Worm (Caenorhabditis elegans): ENCODE results near the gene Y43E12A.2.

Y43E12A.2 gene

ce11 chrIV:11006383-11006782 lies 24.5 kb downstream of the Y43E12A.2 start:
- TF ChIP-seq ref-1 (GFP tag; conservative IDR thresholded peaks at IDR 0.05) (no peak), klf-2 (GFP tag; conservative IDR thresholded peaks at IDR 0.05) (no peak), T22C8.4 (GFP tag; IDR thresholded peaks at IDR 0.05) (no peak), ztf-29 (GFP tag; IDR thresholded peaks at IDR 0.05) (no peak), tab-1 (GFP tag; IDR thresholded peaks at IDR 0.05) (no peak), ztf-23 (GFP tag; IDR thresholded peaks at IDR 0.05) (no peak), cog-1 (tag; optimal IDR thresholded peaks at IDR 0.05) (no peak), med-1 (GFP tag; optimal IDR thresholded peaks at IDR 0.05; ENCODE audit: insufficient read depth) (no peak), flt-1 (GFP tag; IDR thresholded peaks at IDR 0.05) (no peak)

- TF ChIP-seq ref-1 (GFP tag; conservative IDR thresholded peaks at IDR 0.05) (no peak), med-1 (GFP tag; optimal IDR thresholded peaks at IDR 0.05; ENCODE audit: insufficient read depth) (no peak), tab-1 (GFP tag; IDR thresholded peaks at IDR 0.05) (no peak), cog-1 (tag; optimal IDR thresholded peaks at IDR 0.05) (no peak), klf-2 (GFP tag; conservative IDR thresholded peaks at IDR 0.05) (no peak), T22C8.4 (GFP tag; IDR thresholded peaks at IDR 0.05) (no peak), ztf-29 (GFP tag; IDR thresholded peaks at IDR 0.05) (no peak), flt-1 (GFP tag; IDR thresholded peaks at IDR 0.05) (no peak)
These were observed 25.0 kb downstream of the Y43E12A.2 start for ce11 chrIV:11006868-11007267.

ce11 chrIV:11008255-11008654 lies 26.4 kb downstream of the Y43E12A.2 start:
- no peak for TF ChIP-seq tab-1 (GFP tag; IDR thresholded peaks at IDR 0.05)

- TF ChIP-seq T22C8.4 (GFP tag; IDR thresholded peaks at IDR 0.05) = no peak
- no peak for TF ChIP-seq ztf-29 (GFP tag; IDR thresholded peaks at IDR 0.05)
- no peak for TF ChIP-seq cog-1 (tag; optimal IDR thresholded peaks at IDR 0.05)
- no peak for TF ChIP-seq tab-1 (GFP tag; IDR thresholded peaks at IDR 0.05)
- TF ChIP-seq ztf-23 (GFP tag; IDR thresholded peaks at IDR 0.05) = no peak
- no peak for TF ChIP-seq flt-1 (GFP tag; IDR thresholded peaks at IDR 0.05)
- no peak for TF ChIP-seq ref-1 (GFP tag; conservative IDR thresholded peaks at IDR 0.05)
- no peak for TF ChIP-seq med-1 (GFP tag; optimal IDR thresholded peaks at IDR 0.05; ENCODE audit: insufficient read depth)
- no peak for TF ChIP-seq klf-2 (GFP tag; conservative IDR thresholded peaks at IDR 0.05)
These were observed 27.1 kb downstream of the Y43E12A.2 start, which contains the start of gene F13H10.6 for ce11 chrIV:11008996-11009395. Gene F13H10.6, plus strand, starts transcription at chrIV:11009296.

- TF ChIP-seq med-1 (GFP tag; optimal IDR thresholded peaks at IDR 0.05; ENCODE audit: insufficient read depth) (no peak), flt-1 (GFP tag; IDR thresholded peaks at IDR 0.05) (no peak), ztf-23 (GFP tag; IDR thresholded peaks at IDR 0.05) (no peak), cog-1 (tag; optimal IDR thresholded peaks at IDR 0.05) (no peak)
These were observed 28.1 kb downstream of the Y43E12A.2 start for ce11 chrIV:11009928-11010327.

- TF ChIP-seq T22C8.4 (GFP tag; IDR thresholded peaks at IDR 0.05) (no peak), flt-1 (GFP tag; IDR thresholded peaks at IDR 0.05) (no peak), ref-1 (GFP tag; conservative IDR thresholded peaks at IDR 0.05) (no peak), med-1 (GFP tag; optimal IDR thresholded peaks at IDR 0.05; ENCODE audit: insufficient read depth) (no peak), ztf-29 (GFP tag; IDR thresholded peaks at IDR 0.05) (no peak), klf-2 (GFP tag; conservative IDR thresholded peaks at IDR 0.05) (no peak)
These were observed 30.1 kb downstream of the Y43E12A.2 start, which contains the start of gene ndx-9 for ce11 chrIV:11011920-11012319. Gene ndx-9, minus strand, starts transcription at chrIV:11012020.

ce11 chrIV:11015881-11016280 lies 34.0 kb downstream of the Y43E12A.2 start, which contains the start of gene F13H10.3:
Gene F13H10.3, minus strand, starts transcription at chrIV:11015953.
- no peak for TF ChIP-seq T22C8.4 (GFP tag; IDR thresholded peaks at IDR 0.05)
- no peak for TF ChIP-seq klf-2 (GFP tag; conservative IDR thresholded peaks at IDR 0.05)
- TF ChIP-seq flt-1 (GFP tag; IDR thresholded peaks at IDR 0.05) = no peak
- no peak for TF ChIP-seq ztf-23 (GFP tag; IDR thresholded peaks at IDR 0.05)
- TF ChIP-seq ref-1 (GFP tag; conservative IDR thresholded peaks at IDR 0.05) = no peak
- no peak for TF ChIP-seq ztf-29 (GFP tag; IDR thresholded peaks at IDR 0.05)
- no peak for TF ChIP-seq cog-1 (tag; optimal IDR thresholded peaks at IDR 0.05)
- TF ChIP-seq tab-1 (GFP tag; IDR thresholded peaks at IDR 0.05) = no peak
- no peak for TF ChIP-seq med-1 (GFP tag; optimal IDR thresholded peaks at IDR 0.05; ENCODE audit: insufficient read depth)

- TF ChIP-seq flt-1 (GFP tag; IDR thresholded peaks at IDR 0.05) (no peak), cog-1 (tag; optimal IDR thresholded peaks at IDR 0.05) (no peak)
These were observed 38.2 kb downstream of the Y43E12A.2 start, which contains the start of gene F13H10.8 for ce11 chrIV:11019962-11020550. Gene F13H10.8, plus strand, starts transcription at chrIV:11020517.

- TF ChIP-seq tab-1 (GFP tag; IDR thresholded peaks at IDR 0.05) (no peak), flt-1 (GFP tag; IDR thresholded peaks at IDR 0.05) (no peak), ztf-23 (GFP tag; IDR thresholded peaks at IDR 0.05) (no peak), T22C8.4 (GFP tag; IDR thresholded peaks at IDR 0.05) (no peak), ref-1 (GFP tag; conservative IDR thresholded peaks at IDR 0.05) (no peak), ztf-29 (GFP tag; IDR thresholded peaks at IDR 0.05) (no peak), cog-1 (tag; optimal IDR thresholded peaks at IDR 0.05) (no peak), klf-2 (GFP tag; conservative IDR thresholded peaks at IDR 0.05) (no peak), med-1 (GFP tag; optimal IDR thresholded peaks at IDR 0.05; ENCODE audit: insufficient read depth) (no peak)
These were observed 39.8 kb downstream of the Y43E12A.2 start, which contains the start of gene mogs-1 for ce11 chrIV:11021512-11022268. Gene mogs-1, minus strand, starts transcription at chrIV:11021928.

ce11 chrIV:11022303-11022702 lies 40.4 kb downstream of the Y43E12A.2 start, which contains the start of gene alh-3:
Gene alh-3, plus strand, starts transcription at chrIV:11022603.
- TF ChIP-seq klf-2 (GFP tag; conservative IDR thresholded peaks at IDR 0.05) = no peak
- TF ChIP-seq cog-1 (tag; optimal IDR thresholded peaks at IDR 0.05) = no peak
- no peak for TF ChIP-seq ztf-23 (GFP tag; IDR thresholded peaks at IDR 0.05)
- no peak for TF ChIP-seq T22C8.4 (GFP tag; IDR thresholded peaks at IDR 0.05)
- no peak for TF ChIP-seq ref-1 (GFP tag; conservative IDR thresholded peaks at IDR 0.05)
- TF ChIP-seq tab-1 (GFP tag; IDR thresholded peaks at IDR 0.05) = no peak
- TF ChIP-seq med-1 (GFP tag; optimal IDR thresholded peaks at IDR 0.05; ENCODE audit: insufficient read depth) = no peak

Data from whole organism, midembryonic.